Worm (Caenorhabditis elegans): ENCODE measurements around the gene B0432.1.

ce11 chrII:300977-301772 is 4.0 kb downstream of the B0432.1 start, which contains the start of gene K01A2.5:
- no peak for TF ChIP-seq ZK337.2 (GFP tag; IDR thresholded peaks at IDR 0.05)
- TF ChIP-seq unc-62 (GFP tag; optimal IDR thresholded peaks at IDR 0.05 in 1 of 2) = peak in 1 of 2 experiments; percentile 96
- TF ChIP-seq unc-62 (tag; optimal IDR thresholded peaks at IDR 0.05) = no peak
- no peak for TF ChIP-seq fos-1 (tag; optimal IDR thresholded peaks at IDR 0.05)
- TF ChIP-seq Y48G9A.11 (GFP tag; IDR thresholded peaks at IDR 0.05) = no peak
- TF ChIP-seq unc-39 (tag; optimal IDR thresholded peaks at IDR 0.05) = no peak
- peak; percentile 57 for TF ChIP-seq nhr-25 (tag; optimal IDR thresholded peaks at IDR 0.05; ENCODE audit: borderline replicate concordance, insufficient read depth)
- no peak for TF ChIP-seq nhr-6 (tag; optimal IDR thresholded peaks at IDR 0.05)
- peak in 1 of 2 experiments; percentile 23 for TF ChIP-seq mdl-1 (tag; optimal IDR thresholded peaks at IDR 0.05)
- TF ChIP-seq hlh-30 (tag; optimal IDR thresholded peaks at IDR 0.05; ENCODE audit: insufficient read depth) = peak; percentile 58
- no peak for TF ChIP-seq nhr-10 (tag; optimal IDR thresholded peaks at IDR 0.05)
- TF ChIP-seq nhr-102 (tag; optimal IDR thresholded peaks at IDR 0.05) = no peak

Measured in whole organism, L4 larva.